Fruit fly (Drosophila melanogaster) whole organism, prepupa: ENCODE measurements around the gene Nt5b.
A peak's percentile ranks its signal among the peaks of the same experiment; 100 is the strongest.

ENCODE experiments used
- Blimp-1 ChIP-seq: fragments of 200-800 bp; sonication (Bioruptor generic); optimal IDR thresholded peaks from 3 replicates; lab custom pipeline; 2017; ENCODE audit warnings: missing biosample characterization, missing genetic modification characterization, mild to moderate bottlenecking, moderate library complexity, missing genetic modification reagents
- CG10631 ChIP-seq: fragments of 200-800 bp; sonication (Bioruptor generic); optimal IDR thresholded peaks from 2 replicates; lab custom pipeline; 2016; ENCODE audit warnings: missing biosample characterization, missing genetic modification characterization
- CG10669 ChIP-seq: fragments of 200-800 bp; sonication (Bioruptor generic); optimal IDR thresholded peaks from 3 replicates; lab custom pipeline; 2018; ENCODE audit warnings: missing biosample characterization, mild to moderate bottlenecking, missing genetic modification characterization, moderate library complexity
- CG11294 ChIP-seq: fragments of 200-800 bp; sonication (Bioruptor generic); IDR thresholded peaks from 2 replicates; pipeline ENCODE4 v1.3.6; 2022; ENCODE audit warnings: missing biosample characterization, missing genetic modification characterization
- CG11762 ChIP-seq: fragments of 200-800 bp; sonication (Bioruptor generic); optimal IDR thresholded peaks from 3 replicates; lab custom pipeline; 2016; ENCODE audit warnings: missing biosample characterization, missing genetic modification characterization; ENCODE audit not compliant: insufficient read depth
- CG15336 ChIP-seq: fragments of 200-800 bp; sonication (Bioruptor generic); IDR thresholded peaks from 2 replicates; pipeline ENCODE4 v1.3.6; 2022; ENCODE audit warnings: missing biosample characterization, missing genetic modification characterization
- CG1621 ChIP-seq: fragments of 200-800 bp; sonication (Bioruptor generic); optimal IDR thresholded peaks from 3 replicates; lab custom pipeline; 2018; ENCODE audit warnings: missing biosample characterization, mild to moderate bottlenecking, missing genetic modification characterization
- CG16779 ChIP-seq: fragments of 200-800 bp; sonication (Bioruptor generic); optimal IDR thresholded peaks from 3 replicates; lab custom pipeline; 2017; ENCODE audit warnings: missing biosample characterization, mild to moderate bottlenecking, missing genetic modification characterization
- CG3032 ChIP-seq: fragments of 200-800 bp; optimal IDR thresholded peaks from 2 replicates; lab custom pipeline; 2019; ENCODE audit warnings: missing biosample characterization, mild to moderate bottlenecking, missing genetic modification characterization, moderate library complexity
- CG31627 ChIP-seq: fragments of 200-800 bp; sonication (Bioruptor generic); optimal IDR thresholded peaks from 3 replicates; lab custom pipeline; 2016; ENCODE audit warnings: missing biosample characterization, missing genetic modification characterization
- CG32006 ChIP-seq: fragments of 200-800 bp; sonication (Bioruptor generic); optimal IDR thresholded peaks from 3 replicates; lab custom pipeline; 2017; ENCODE audit warnings: missing biosample characterization, mild to moderate bottlenecking, missing genetic modification characterization
- CG34406 ChIP-seq: fragments of 200-800 bp; sonication (Bioruptor generic); optimal IDR thresholded peaks from 3 replicates; lab custom pipeline; 2016; ENCODE audit warnings: missing biosample characterization, missing genetic modification characterization
- CG3919 ChIP-seq: fragments of 200-800 bp; sonication (Bioruptor generic); optimal IDR thresholded peaks from 3 replicates; lab custom pipeline; 2016; ENCODE audit warnings: missing biosample characterization, missing genetic modification characterization
- CG4318 ChIP-seq: fragments of 200-800 bp; sonication (Bioruptor generic); optimal IDR thresholded peaks from 3 replicates; lab custom pipeline; 2017; ENCODE audit warnings: missing biosample characterization, mild to moderate bottlenecking, missing genetic modification characterization
- CG6163 ChIP-seq: fragments of 200-800 bp; sonication (Bioruptor generic); IDR thresholded peaks from 3 replicates; pipeline ENCODE4 v1.3.6; 2022; ENCODE audit warnings: missing biosample characterization, missing genetic modification characterization
- CG6276 ChIP-seq: fragments of 200-800 bp; sonication (Bioruptor generic); optimal IDR thresholded peaks from 2 replicates; lab custom pipeline; 2017; ENCODE audit warnings: missing biosample characterization, mild to moderate bottlenecking, missing genetic modification characterization
- CG6854 ChIP-seq: fragments of 200-800 bp; sonication (Bioruptor generic); optimal IDR thresholded peaks from 2 replicates; lab custom pipeline; 2017; ENCODE audit warnings: missing biosample characterization, mild to moderate bottlenecking, missing genetic modification characterization
- CG7368 ChIP-seq: fragments of 200-800 bp; sonication (Bioruptor generic); optimal IDR thresholded peaks from 3 replicates; lab custom pipeline; 2016; ENCODE audit warnings: missing biosample characterization, missing genetic modification characterization
- CG8119 ChIP-seq: fragments of 200-800 bp; sonication (Bioruptor generic); IDR thresholded peaks from 3 replicates; pipeline ENCODE4 v1.3.6; 2022; ENCODE audit warnings: missing biosample characterization, missing genetic modification characterization
- CG8632 ChIP-seq: fragments of 200-800 bp; sonication (Bioruptor generic); optimal IDR thresholded peaks from 3 replicates; lab custom pipeline; 2016; ENCODE audit warnings: missing biosample characterization, missing genetic modification characterization
- CG9139 ChIP-seq: fragments of 200-800 bp; sonication (Bioruptor generic); optimal IDR thresholded peaks from 3 replicates; lab custom pipeline; 2017; ENCODE audit warnings: missing biosample characterization, mild to moderate bottlenecking, missing genetic modification characterization
- Eip75B ChIP-seq: fragments of 200-800 bp; sonication (Bioruptor generic); optimal IDR thresholded peaks from 3 replicates; lab custom pipeline; 2016; ENCODE audit warnings: missing biosample characterization, missing genetic modification characterization
- Eip78C ChIP-seq: fragments of 200-800 bp; sonication (Bioruptor generic); peaks from one replicate; lab custom pipeline; 2016; ENCODE audit warnings: missing biosample characterization, missing genetic modification characterization
- Eip93F ChIP-seq: fragments of 200-800 bp; sonication (Bioruptor generic); optimal IDR thresholded peaks from 2 replicates; lab custom pipeline; 2016; ENCODE audit warnings: missing biosample characterization, mild to moderate bottlenecking, missing genetic modification characterization
- Ets21C ChIP-seq: fragments of 200-800 bp; sonication (Bioruptor generic); optimal IDR thresholded peaks from 3 replicates; lab custom pipeline; 2016; ENCODE audit warnings: missing biosample characterization, missing genetic modification characterization
- Ets96B ChIP-seq: fragments of 200-800 bp; optimal IDR thresholded peaks from 2 replicates; lab custom pipeline; 2019; ENCODE audit warnings: missing biosample characterization, mild to moderate bottlenecking, missing genetic modification characterization, moderate library complexity
- Gug ChIP-seq: fragments of 200-800 bp; sonication (Bioruptor generic); IDR thresholded peaks from 2 replicates; pipeline ENCODE4 v1.3.6; 2022; ENCODE audit warnings: missing biosample characterization, missing genetic modification characterization
- Hr39 ChIP-seq: fragments of 200-800 bp; sonication (Bioruptor generic); optimal IDR thresholded peaks from 2 replicates; lab custom pipeline; 2016; ENCODE audit warnings: missing biosample characterization, missing genetic modification characterization
- Lpt ChIP-seq: fragments of 200-800 bp; sonication (Bioruptor generic); optimal IDR thresholded peaks from 3 replicates; lab custom pipeline; 2016; ENCODE audit warnings: missing biosample characterization, missing genetic modification characterization
- Met ChIP-seq: fragments of 200-800 bp; sonication (Bioruptor generic); optimal IDR thresholded peaks from 3 replicates; lab custom pipeline; 2016; ENCODE audit warnings: missing biosample characterization, missing genetic modification characterization
- Sox102F ChIP-seq: fragments of 200-800 bp; sonication (Bioruptor generic); optimal IDR thresholded peaks from 2 replicates; lab custom pipeline; 2016; ENCODE audit warnings: missing biosample characterization, mild to moderate bottlenecking, missing genetic modification characterization
- Sox15 ChIP-seq: fragments of 200-800 bp; sonication (Bioruptor generic); optimal IDR thresholded peaks from 3 replicates; lab custom pipeline; 2016; ENCODE audit warnings: missing biosample characterization, missing genetic modification characterization
- acj6 ChIP-seq: fragments of 200-800 bp; sonication (Bioruptor generic); optimal IDR thresholded peaks from 3 replicates; lab custom pipeline; 2016; ENCODE audit warnings: missing biosample characterization, missing genetic modification characterization
- dac ChIP-seq: fragments of 200-800 bp; sonication (Bioruptor generic); optimal IDR thresholded peaks from 2 replicates; lab custom pipeline; 2017; ENCODE audit warnings: missing biosample characterization, mild to moderate bottlenecking, missing genetic modification characterization
- eg ChIP-seq: fragments of 200-800 bp; sonication (Bioruptor generic); IDR thresholded peaks from 3 replicates; pipeline ENCODE4 v1.3.6; 2022; ENCODE audit warnings: missing biosample characterization, missing genetic modification characterization
- esn ChIP-seq: fragments of 200-800 bp; sonication (Bioruptor generic); optimal IDR thresholded peaks from 2 replicates; lab custom pipeline; 2016; ENCODE audit warnings: missing biosample characterization, mild to moderate bottlenecking, missing genetic modification characterization, moderate library complexity
- fd59A ChIP-seq: fragments of 200-800 bp; sonication (Bioruptor generic); optimal IDR thresholded peaks from 2 replicates; lab custom pipeline; 2017; ENCODE audit warnings: missing biosample characterization, mild to moderate bottlenecking, missing genetic modification characterization, missing genetic modification reagents
- fd85E ChIP-seq: fragments of 200-800 bp; sonication (Bioruptor generic); optimal IDR thresholded peaks from 3 replicates; lab custom pipeline; 2016; ENCODE audit warnings: missing biosample characterization, missing genetic modification characterization
- fkh ChIP-seq: fragments of 200-800 bp; sonication (Bioruptor generic); optimal IDR thresholded peaks from 3 replicates; lab custom pipeline; 2017; ENCODE audit warnings: missing biosample characterization, mild to moderate bottlenecking, missing genetic modification characterization, moderate library complexity
- lz ChIP-seq: fragments of 200-800 bp; sonication (Bioruptor generic); optimal IDR thresholded peaks from 3 replicates; lab custom pipeline; 2016; ENCODE audit warnings: missing biosample characterization, missing genetic modification characterization
- net ChIP-seq: fragments of 200-800 bp; sonication (Bioruptor generic); optimal IDR thresholded peaks from 3 replicates; lab custom pipeline; 2016; ENCODE audit warnings: missing biosample characterization, missing genetic modification characterization
- pdm3 ChIP-seq: fragments of 200-800 bp; sonication (Bioruptor generic); optimal IDR thresholded peaks from 3 replicates; lab custom pipeline; 2016; ENCODE audit warnings: missing biosample characterization, missing genetic modification characterization
- ss ChIP-seq, 2 experiments: fragments of 200-800 bp; sonication (Bioruptor generic); optimal IDR thresholded peaks; 2 replicates in 1 of 2; 3 replicates in 1 of 2; lab custom pipeline; 2017 to 2018; ENCODE audit warnings: mild to moderate bottlenecking in 2 of 2, missing biosample characterization in 2 of 2, missing genetic modification characterization in 2 of 2, moderate library complexity in 1 of 2
- svp ChIP-seq: fragments of 200-800 bp; sonication (Bioruptor generic); peaks from one replicate; lab custom pipeline; 2016; ENCODE audit warnings: missing biosample characterization, missing genetic modification characterization
- topi ChIP-seq: fragments of 200-800 bp; sonication (Bioruptor generic); optimal IDR thresholded peaks from 3 replicates; lab custom pipeline; 2016; ENCODE audit warnings: missing biosample characterization, missing genetic modification characterization
- vri ChIP-seq: fragments of 200-800 bp; sonication (Bioruptor generic); optimal IDR thresholded peaks from 3 replicates; lab custom pipeline; 2016; ENCODE audit warnings: missing biosample characterization, mild to moderate bottlenecking, missing genetic modification characterization

Nt5b gene

dm6 chrX:18405567-18406059, 4.3 kb downstream of the Nt5b start (continued):
- TF ChIP-seq CG15336 (GFP tag; lab: Robert Waterston, UW) (peak; percentile 80), CG11294 (GFP tag; lab: Robert Waterston, UW) (peak; percentile 22; the same call in 1 of the 2 replicates), CG10631 (peak; percentile 31), Blimp-1 (GFP tag; lab: Kevin White, UChicago) (no peak), Lpt (GFP tag; lab: Kevin White, UChicago) (peak; percentile 64), CG8119 (GFP tag; lab: Robert Waterston, UW) (peak; percentile 72), CG4318 (GFP tag; lab: Kevin White, UChicago) (peak; percentile 78), CG31627 (GFP tag; lab: Kevin White, UChicago) (no peak), acj6 (GFP tag; lab: Kevin White, UChicago) (peak; percentile 29), CG9139 (GFP tag; lab: Kevin White, UChicago) (no peak), CG16779 (tag; lab: Kevin White, UChicago) (peak; percentile 26), Hr39 (GFP tag; lab: Kevin White, UChicago) (peak; percentile 3), topi (peak; percentile 2), pdm3 (GFP tag; lab: Kevin White, UChicago) (peak; percentile 59), esn (peak; percentile 5), dac (peak; percentile 55), CG11762 (GFP tag; lab: Kevin White, UChicago) (peak; percentile 25), Eip75B (peak; percentile 1), Eip93F (GFP tag; lab: Kevin White, UChicago) (no peak), CG8632 (GFP tag; lab: Kevin White, UChicago) (peak; percentile 11), CG32006 (peak; percentile 85), Sox102F (peak; percentile 6), CG10669 (GFP tag; lab: Kevin White, UChicago) (peak; percentile 9), CG1621 (tag; lab: Kevin White, UChicago) (no peak), svp (GFP tag; lab: Kevin White, UChicago) (peak; percentile 41), CG6163 (GFP tag; lab: Robert Waterston, UW) (peak; percentile 55; the same call in 1 of the 3 replicates), Met (GFP tag; lab: Kevin White, UChicago) (peak; percentile 16), CG7368 (GFP tag; lab: Kevin White, UChicago) (no peak), CG3032 (tag; lab: Kevin White, UChicago) (peak; percentile 22), net (GFP tag; lab: Kevin White, UChicago) (peak; percentile 45), CG3919 (GFP tag; lab: Kevin White, UChicago) (peak; percentile 19), ss (GFP tag; optimal IDR thresholded peaks at IDR 0.05; lab: Kevin White, UChicago) (no peak), eg (peak; percentile 66), CG6854 (GFP tag; lab: Kevin White, UChicago) (no peak)

DNA sequence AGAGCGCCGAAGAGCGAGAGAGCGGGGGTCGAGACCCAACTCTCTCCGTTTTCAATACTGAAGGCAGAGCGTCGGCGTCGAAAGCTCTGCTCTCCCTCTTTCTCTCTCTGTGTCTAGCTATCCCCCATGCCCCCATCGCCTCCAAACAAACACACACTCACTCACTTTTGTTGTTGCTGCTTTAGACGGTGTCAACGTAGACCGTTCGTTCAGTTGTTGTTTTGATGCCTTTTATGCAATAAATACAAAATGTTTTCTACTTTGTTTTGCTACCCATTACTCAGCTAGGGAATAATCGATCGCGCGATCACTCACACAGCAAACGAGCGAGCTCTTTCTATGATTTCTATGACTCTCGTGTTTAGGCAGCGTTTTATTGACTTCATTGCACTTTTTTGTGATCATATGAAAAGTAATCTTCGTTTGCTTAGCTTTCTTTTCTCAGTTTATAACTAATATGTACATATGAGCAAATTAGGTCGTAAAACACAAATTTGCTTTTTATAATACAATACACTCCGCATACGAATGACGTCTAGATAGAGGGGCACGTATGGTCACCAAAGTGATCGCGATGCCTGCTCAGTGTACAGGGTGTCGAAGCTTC, 5.2 kb downstream of the Nt5b start:
- TF ChIP-seq CG7368 (GFP tag; lab: Kevin White, UChicago) (no peak), CG16779 (tag; lab: Kevin White, UChicago) (no peak), esn (no peak), CG11294 (GFP tag; lab: Robert Waterston, UW) (peak; percentile 3; the same call in 1 of the 2 replicates), Eip75B (peak; percentile 12), CG31627 (GFP tag; lab: Kevin White, UChicago) (no peak), CG4318 (GFP tag; lab: Kevin White, UChicago) (peak; percentile 60), CG3032 (tag; lab: Kevin White, UChicago) (no peak), Eip78C (peak; percentile 84), vri (GFP tag; lab: Kevin White, UChicago) (peak; percentile 88), lz (GFP tag; lab: Kevin White, UChicago) (peak; percentile 16), ss (GFP tag; optimal IDR thresholded peaks at IDR 0.05; lab: Kevin White, UChicago) (peak in 1 of 2 experiments; percentile 23), net (GFP tag; lab: Kevin White, UChicago) (no peak), CG9139 (GFP tag; lab: Kevin White, UChicago) (no peak), fd59A (GFP tag; lab: Kevin White, UChicago) (peak; percentile 30), CG34406 (GFP tag; lab: Kevin White, UChicago) (no peak), topi (no peak), Ets21C (GFP tag; lab: Kevin White, UChicago) (no peak), Sox15 (no peak), fkh (peak; percentile 59), CG8119 (GFP tag; lab: Robert Waterston, UW) (peak; percentile 14; the same call in 1 of the 3 replicates), pdm3 (GFP tag; lab: Kevin White, UChicago) (no peak), acj6 (GFP tag; lab: Kevin White, UChicago) (no peak), CG6276 (GFP tag; lab: Kevin White, UChicago) (peak; percentile 36), Met (GFP tag; lab: Kevin White, UChicago) (peak; percentile 16), CG1621 (tag; lab: Kevin White, UChicago) (no peak), fd85E (GFP tag; lab: Kevin White, UChicago) (no peak), Gug (peak; percentile 47), CG10669 (GFP tag; lab: Kevin White, UChicago) (no peak), CG11762 (GFP tag; lab: Kevin White, UChicago) (no peak), svp (GFP tag; lab: Kevin White, UChicago) (peak; percentile 77), Ets96B (tag; lab: Kevin White, UChicago) (no peak)
